Fruit fly (Drosophila melanogaster): ENCODE results near the gene CG17202.

- no peak for TF ChIP-seq Ets98B (GFP tag; IDR thresholded peaks at IDR 0.05)
- no peak for TF ChIP-seq CG13204 (GFP tag; optimal IDR thresholded peaks at IDR 0.05)
- no peak for TF ChIP-seq CG8301 (tag; optimal IDR thresholded peaks at IDR 0.05)
- TF ChIP-seq CG8159 (tag; optimal IDR thresholded peaks at IDR 0.05), result no peak
- TF ChIP-seq Snoo (tag; optimal IDR thresholded peaks at IDR 0.05), result no peak
- TF ChIP-seq Pif1B (GFP tag; optimal IDR thresholded peaks at IDR 0.05), result no peak
- peak; percentile 24 for TF ChIP-seq EcR (GFP tag; optimal IDR thresholded peaks at IDR 0.05)
- no peak for TF ChIP-seq gl (tag; optimal IDR thresholded peaks at IDR 0.05)
- no peak for TF ChIP-seq CG34367 (tag; optimal IDR thresholded peaks at IDR 0.05)
- no peak for TF ChIP-seq Pif1A (GFP tag; optimal IDR thresholded peaks at IDR 0.05)
Measured at dm6 chr3R:12413274-12413958, 9.2 kb upstream of the CG17202 start, which contains the start of the genes Dip-C and pps.
